Worm (Caenorhabditis elegans) whole organism, L3 larva: ENCODE measurements around the gene crh-1.

Experiments
- R02D3.7 ChIP-seq: fragments of 150-350 bp; optimal IDR thresholded peaks from 2 replicates; lab custom pipeline; 2014; ENCODE audit warnings: missing biosample characterization, missing genetic modification characterization
- ZK546.5 ChIP-seq: sonication (generic microtip); optimal IDR thresholded peaks from 2 replicates; lab custom pipeline; 2017; ENCODE audit warnings: missing biosample characterization, missing genetic modification characterization
- aly-2 ChIP-seq: fragments of 150-350 bp; optimal IDR thresholded peaks from 2 replicates; lab custom pipeline; 2014; ENCODE audit warnings: missing biosample characterization, missing genetic modification characterization
- ama-1 ChIP-seq: fragments of 150-350 bp; optimal IDR thresholded peaks from 2 replicates; lab custom pipeline; 2018
- ceh-28 ChIP-seq: fragments of 150-350 bp; optimal IDR thresholded peaks from 2 replicates; lab custom pipeline; 2014; ENCODE audit warnings: missing biosample characterization, missing genetic modification reagents, missing genetic modification characterization
- daf-12 ChIP-seq: fragments of 150-350 bp; optimal IDR thresholded peaks from 2 replicates; lab custom pipeline; 2014; ENCODE audit warnings: missing biosample characterization, missing genetic modification reagents, missing genetic modification characterization
- egl-27 ChIP-seq: sonication (generic microtip); optimal IDR thresholded peaks from 4 replicates; lab custom pipeline; 2017; ENCODE audit warnings: missing biosample characterization, missing genetic modification reagents, missing genetic modification characterization
- egl-5 ChIP-seq: fragments of 150-350 bp; optimal IDR thresholded peaks from 2 replicates; lab custom pipeline; 2017; ENCODE audit warnings: missing biosample characterization, missing genetic modification reagents, missing genetic modification characterization, inconsistent platforms
- elt-1 ChIP-seq: fragments of 150-350 bp; optimal IDR thresholded peaks from 2 replicates; lab custom pipeline; 2014; ENCODE audit warnings: missing biosample characterization, missing genetic modification characterization
- elt-2 ChIP-seq: sonication (generic microtip); optimal IDR thresholded peaks from 2 replicates; lab custom pipeline; 2016; ENCODE audit warnings: missing genetic modification reagents, mild to moderate bottlenecking, missing genetic modification characterization, missing compliant biosample characterization
- elt-3 ChIP-seq, 3 experiments: fragments of 150-350 bp in 1 of 3; sonication (generic microtip) in 2 of 3; optimal IDR thresholded peaks; 2 replicates in 2 of 3; 4 replicates in 1 of 3; lab custom pipeline; 2014 to 2017; ENCODE audit warnings: missing biosample characterization in 3 of 3, missing genetic modification characterization in 3 of 3
- fkh-2 ChIP-seq: fragments of 150-350 bp; optimal IDR thresholded peaks from 2 replicates; lab custom pipeline; 2014; ENCODE audit warnings: missing biosample characterization, missing genetic modification reagents, missing genetic modification characterization
- fos-1 ChIP-seq: fragments of 150-350 bp; optimal IDR thresholded peaks from 2 replicates; lab custom pipeline; 2014; ENCODE audit warnings: missing biosample characterization, missing genetic modification characterization
- hmg-11 ChIP-seq: sonication (generic microtip); optimal IDR thresholded peaks from 2 replicates; lab custom pipeline; 2016; ENCODE audit warnings: missing genetic modification characterization, missing compliant biosample characterization
- jun-1 ChIP-seq: fragments of 150-350 bp; optimal IDR thresholded peaks from 2 replicates; lab custom pipeline; 2014; ENCODE audit warnings: missing biosample characterization, missing genetic modification reagents, missing genetic modification characterization
- lin-15B ChIP-seq: fragments of 150-350 bp; optimal IDR thresholded peaks from 2 replicates; lab custom pipeline; 2014; ENCODE audit warnings: missing biosample characterization, missing genetic modification characterization
- lsy-12 ChIP-seq: sonication (generic microtip); optimal IDR thresholded peaks from 2 replicates; lab custom pipeline; 2016; ENCODE audit warnings: mild to moderate bottlenecking, missing genetic modification characterization, missing compliant biosample characterization
- mdl-1 ChIP-seq: fragments of 150-350 bp; optimal IDR thresholded peaks from 2 replicates; lab custom pipeline; 2014; ENCODE audit warnings: missing biosample characterization, missing genetic modification characterization
- nfya-1 ChIP-seq: sonication (generic microtip); optimal IDR thresholded peaks from 2 replicates; lab custom pipeline; 2017; ENCODE audit warnings: missing genetic modification characterization, mild to moderate bottlenecking, missing compliant biosample characterization, antibody characterized with exemption, moderate library complexity; ENCODE audit not compliant: insufficient read depth
- nhr-11 ChIP-seq: fragments of 150-350 bp; optimal IDR thresholded peaks from 2 replicates; lab custom pipeline; 2014; ENCODE audit warnings: missing biosample characterization, missing genetic modification characterization
- nhr-23 ChIP-seq: fragments of 150-350 bp; optimal IDR thresholded peaks from 2 replicates; lab custom pipeline; 2014; ENCODE audit warnings: missing biosample characterization, missing genetic modification reagents, missing genetic modification characterization
- nhr-25 ChIP-seq: sonication (generic microtip); optimal IDR thresholded peaks from 2 replicates; lab custom pipeline; 2017; ENCODE audit warnings: missing biosample characterization, missing genetic modification characterization
- nhr-28 ChIP-seq: fragments of 150-350 bp; optimal IDR thresholded peaks from 2 replicates; lab custom pipeline; 2014; ENCODE audit warnings: missing biosample characterization, missing genetic modification characterization
- nhr-43 ChIP-seq: sonication (generic microtip); optimal IDR thresholded peaks from 2 replicates; lab custom pipeline; 2016; ENCODE audit warnings: mild to moderate bottlenecking, missing genetic modification characterization, missing compliant biosample characterization; ENCODE audit not compliant: poor library complexity, severe bottlenecking
- nhr-76 ChIP-seq: fragments of 150-350 bp; sonication (generic microtip); optimal IDR thresholded peaks from 5 replicates; lab custom pipeline; 2014; ENCODE audit warnings: missing biosample characterization, missing genetic modification characterization
- nhr-77 ChIP-seq: fragments of 150-350 bp; optimal IDR thresholded peaks from 2 replicates; lab custom pipeline; 2014; ENCODE audit warnings: missing biosample characterization, missing genetic modification characterization
- pha-4 ChIP-seq: fragments of 150-350 bp; optimal IDR thresholded peaks from 2 replicates; lab custom pipeline; 2014; ENCODE audit warnings: missing biosample characterization, missing genetic modification reagents, missing genetic modification characterization
- pqm-1 ChIP-seq: fragments of 150-350 bp; optimal IDR thresholded peaks from 2 replicates; lab custom pipeline; 2017; ENCODE audit warnings: missing biosample characterization, missing genetic modification characterization, inconsistent platforms
- sea-2 ChIP-seq: fragments of 150-350 bp; sonication (generic microtip); optimal IDR thresholded peaks from 4 replicates; lab custom pipeline; 2014; ENCODE audit warnings: missing biosample characterization, missing genetic modification reagents, missing genetic modification characterization
- skn-1 ChIP-seq: fragments of 150-350 bp; optimal IDR thresholded peaks from 2 replicates; lab custom pipeline; 2014; ENCODE audit warnings: missing biosample characterization, missing genetic modification characterization
- snpc-4 ChIP-seq: fragments of 150-350 bp; optimal IDR thresholded peaks from 2 replicates; lab custom pipeline; 2014; ENCODE audit warnings: missing biosample characterization, missing genetic modification characterization
- tbx-2 ChIP-seq: sonication (generic microtip); optimal IDR thresholded peaks from 2 replicates; lab custom pipeline; 2016; ENCODE audit warnings: mild to moderate bottlenecking, missing genetic modification characterization, missing compliant biosample characterization
- unc-62 ChIP-seq: fragments of 150-350 bp; sonication (generic microtip); optimal IDR thresholded peaks from 4 replicates; lab custom pipeline; 2014; ENCODE audit warnings: missing biosample characterization, missing genetic modification reagents, missing genetic modification characterization
- zag-1 ChIP-seq: fragments of 150-350 bp; optimal IDR thresholded peaks from 2 replicates; lab custom pipeline; 2014; ENCODE audit warnings: missing biosample characterization, missing genetic modification characterization
- ztf-4 ChIP-seq: fragments of 150-350 bp; optimal IDR thresholded peaks from 2 replicates; lab custom pipeline; 2014; ENCODE audit warnings: missing biosample characterization, missing genetic modification characterization

Gene crh-1

ce11 chrIII:11683038-11683437, 25.5 kb downstream of the crh-1 start:
- no peak for TF ChIP-seq ZK546.5 (tag; lab: Kevin White, UChicago)

ce11 chrIII:11683790-11684189, 26.2 kb downstream of the crh-1 start:
- TF ChIP-seq nhr-25 (tag; lab: Kevin White, UChicago) (no peak), tbx-2 (peak; percentile 56)

ce11 chrIII:11684770-11685169, 27.2 kb downstream of the crh-1 start:
- TF ChIP-seq nhr-11 (no peak), pha-4 (tag; lab: Kevin White, UChicago) (peak; percentile 31), pqm-1 (tag; lab: Kevin White, UChicago) (peak; percentile 73), hmg-11 (tag; lab: Kevin White, UChicago) (no peak), nhr-25 (tag; lab: Kevin White, UChicago) (no peak), snpc-4 (tag; lab: Kevin White, UChicago) (no peak), unc-62 (GFP tag; lab: Kevin White, UChicago) (no peak), jun-1 (tag; lab: Kevin White, UChicago) (peak; percentile 30), fos-1 (tag; lab: Kevin White, UChicago) (no peak), zag-1 (tag; lab: Kevin White, UChicago) (no peak), mdl-1 (tag; lab: Kevin White, UChicago) (no peak), elt-2 (peak; percentile 92), nhr-28 (tag; lab: Kevin White, UChicago) (no peak), ceh-28 (tag; lab: Kevin White, UChicago) (peak; percentile 4), elt-1 (tag; lab: Kevin White, UChicago) (no peak), daf-12 (no peak), nhr-76 (tag; lab: Kevin White, UChicago) (no peak), sea-2 (GFP tag; lab: Kevin White, UChicago) (no peak)
- TF ChIP-seq, all 47 proteins: peak for 5

- peak; percentile 67 for TF ChIP-seq nhr-23
- TF ChIP-seq fos-1 (tag; lab: Kevin White, UChicago), result no peak
- TF ChIP-seq elt-3 (tag; optimal IDR thresholded peaks at IDR 0.05; lab: Kevin White, UChicago), result peak in 2 of 3 experiments; percentile 19 to 78
- peak; percentile 41 for TF ChIP-seq egl-27 (tag; lab: Kevin White, UChicago)
- no peak for TF ChIP-seq fkh-2 (tag; lab: Kevin White, UChicago)
- TF ChIP-seq elt-2, result peak; percentile 96
- TF ChIP-seq skn-1 (tag; lab: Kevin White, UChicago), result peak; percentile 75
- TF ChIP-seq ama-1 (lab: Kevin White, UChicago), result peak; percentile 3
- no peak for TF ChIP-seq ZK546.5 (tag; lab: Kevin White, UChicago)
- peak; percentile 47 for TF ChIP-seq R02D3.7 (tag; lab: Kevin White, UChicago)
- TF ChIP-seq lsy-12, result peak; percentile 16
- TF ChIP-seq mdl-1 (tag; lab: Kevin White, UChicago), result no peak
- TF ChIP-seq pqm-1 (tag; lab: Kevin White, UChicago), result peak; percentile 90
- TF ChIP-seq lin-15B (tag; lab: Kevin White, UChicago), result peak; percentile 8
- TF ChIP-seq nhr-43, result peak; percentile 32
- peak; percentile 92 for TF ChIP-seq jun-1 (tag; lab: Kevin White, UChicago)
- TF ChIP-seq aly-2 (tag; lab: Kevin White, UChicago), result no peak
- peak; percentile 5 for TF ChIP-seq unc-62 (GFP tag; lab: Kevin White, UChicago)
- peak; percentile 35 for TF ChIP-seq nfya-1 (tag; lab: Kevin White, UChicago)
- no peak for TF ChIP-seq tbx-2
- no peak for TF ChIP-seq ztf-4
- TF ChIP-seq pha-4 (tag; lab: Kevin White, UChicago), result peak; percentile 78
These were observed 31.7 kb downstream of the crh-1 start for ce11 chrIII:11689303-11689702.

- TF ChIP-seq fkh-2 (tag; lab: Kevin White, UChicago) (no peak), ama-1 (lab: Kevin White, UChicago) (no peak), lsy-12 (no peak), egl-27 (tag; lab: Kevin White, UChicago) (no peak), nhr-23 (no peak), sea-2 (GFP tag; lab: Kevin White, UChicago) (no peak), nhr-25 (tag; lab: Kevin White, UChicago) (no peak), lin-15B (tag; lab: Kevin White, UChicago) (no peak), nhr-43 (no peak), nhr-28 (tag; lab: Kevin White, UChicago) (no peak), hmg-11 (tag; lab: Kevin White, UChicago) (no peak), pha-4 (tag; lab: Kevin White, UChicago) (no peak), daf-12 (no peak), fos-1 (tag; lab: Kevin White, UChicago) (no peak), nhr-77 (tag; lab: Kevin White, UChicago) (no peak), egl-5 (tag; lab: Kevin White, UChicago) (no peak)
- TF ChIP-seq, all 47 proteins: peak for 0
These were observed 32.3 kb downstream of the crh-1 start for ce11 chrIII:11689887-11690286.
